Fruit fly (Drosophila melanogaster): ENCODE data around the gene Bdbt.
A peak's percentile ranks its signal among the peaks of the same experiment; 100 is the strongest.

Gene Bdbt

dm6 chr3R:21107907-21108591 lies 10.6 kb downstream of the Bdbt start, which contains the start of the genes Sec15 and rtet (continued):
- no peak for TF ChIP-seq Eip74EF (GFP tag; optimal IDR thresholded peaks at IDR 0.05)
- TF ChIP-seq crc (GFP tag; optimal IDR thresholded peaks at IDR 0.05): no peak
- no peak for TF ChIP-seq Spps (tag; optimal IDR thresholded peaks at IDR 0.05)
- peak; percentile 45 for TF ChIP-seq sob (GFP tag; IDR thresholded peaks at IDR 0.05)
- TF ChIP-seq CG7987 (GFP tag; optimal IDR thresholded peaks at IDR 0.05): no peak
- TF ChIP-seq cato (GFP tag; optimal IDR thresholded peaks at IDR 0.05; ENCODE audit: borderline replicate concordance): no peak
- TF ChIP-seq sim (GFP tag; IDR thresholded peaks at IDR 0.05): no peak
- no peak for TF ChIP-seq cg (GFP tag; optimal IDR thresholded peaks at IDR 0.05)
- TF ChIP-seq CG13123 (GFP tag; optimal IDR thresholded peaks at IDR 0.05): no peak
- peak; percentile 15 for TF ChIP-seq CG1602 (GFP tag; optimal IDR thresholded peaks at IDR 0.05)
- no peak for TF ChIP-seq CG7372 (GFP tag; IDR thresholded peaks at IDR 0.05)
- TF ChIP-seq CG3995 (GFP tag; optimal IDR thresholded peaks at IDR 0.05): no peak
- peak; percentile 17 for TF ChIP-seq Ets97D (GFP tag; optimal IDR thresholded peaks at IDR 0.05)
- peak; percentile 60 for TF ChIP-seq Hr3 (GFP tag; optimal IDR thresholded peaks at IDR 0.05)
- peak; percentile 62 for TF ChIP-seq ara (GFP tag; IDR thresholded peaks at IDR 0.05)
- TF ChIP-seq gsb-n (tag; optimal IDR thresholded peaks at IDR 0.05): no peak
- peak; percentile 92 for TF ChIP-seq sd (tag; optimal IDR thresholded peaks at IDR 0.05)
- TF ChIP-seq gcm2 (GFP tag; optimal IDR thresholded peaks at IDR 0.05): no peak
- no peak for TF ChIP-seq CG17912 (GFP tag; optimal IDR thresholded peaks at IDR 0.05)
- no peak for TF ChIP-seq ham (GFP tag; IDR thresholded peaks at IDR 0.05)
- TF ChIP-seq CG5180 (GFP tag; optimal IDR thresholded peaks at IDR 0.05): no peak
- peak; percentile 49 for TF ChIP-seq fd96Cb (tag; optimal IDR thresholded peaks at IDR 0.05)
- peak; percentile 18; the same call in 1 of the 2 replicates for TF ChIP-seq CG17328 (GFP tag; IDR thresholded peaks at IDR 0.05)
- TF ChIP-seq odd (GFP tag; optimal IDR thresholded peaks at IDR 0.05): no peak
- no peak for TF ChIP-seq Lhr (GFP tag; optimal IDR thresholded peaks at IDR 0.05)
- TF ChIP-seq MESR4 (GFP tag; optimal IDR thresholded peaks at IDR 0.05): peak; percentile 4
- no peak for TF ChIP-seq corto (GFP tag; optimal IDR thresholded peaks at IDR 0.05)
- TF ChIP-seq CG17612 (GFP tag; IDR thresholded peaks at IDR 0.05): no peak
- TF ChIP-seq E2f1 (GFP tag; IDR thresholded peaks at IDR 0.05): peak; percentile 46; the same call in 1 of the 2 replicates
- peak; percentile 66 for TF ChIP-seq exex (tag; optimal IDR thresholded peaks at IDR 0.05)
- peak; percentile 48; the same call in 1 of the 2 replicates for TF ChIP-seq CG3847 (GFP tag; IDR thresholded peaks at IDR 0.05)
- TF ChIP-seq esg (GFP tag; conservative IDR thresholded peaks at IDR 0.05): no peak
- no peak for TF ChIP-seq disco-r (GFP tag; optimal IDR thresholded peaks at IDR 0.05)
- TF ChIP-seq hth (optimal IDR thresholded peaks at IDR 0.05): no peak
- TF ChIP-seq wek (GFP tag; optimal IDR thresholded peaks at IDR 0.05): peak; percentile 4
- no peak for TF ChIP-seq CG11695 (GFP tag; IDR thresholded peaks at IDR 0.05)
- TF ChIP-seq chn (GFP tag; optimal IDR thresholded peaks at IDR 0.05): peak; percentile 15
- TF ChIP-seq gem (tag; optimal IDR thresholded peaks at IDR 0.05): peak; percentile 80
- TF ChIP-seq bigmax (GFP tag; optimal IDR thresholded peaks at IDR 0.05): no peak
- no peak for TF ChIP-seq CG12744 (GFP tag; optimal IDR thresholded peaks at IDR 0.05)
- TF ChIP-seq Aef1 (GFP tag; IDR thresholded peaks at IDR 0.05): no peak
- TF ChIP-seq CG6689 (GFP tag; IDR thresholded peaks at IDR 0.05): no peak
- TF ChIP-seq mirr (GFP tag; optimal IDR thresholded peaks at IDR 0.05): peak; percentile 47
- no peak for TF ChIP-seq CG3163 (GFP tag; optimal IDR thresholded peaks at IDR 0.05)
- TF ChIP-seq jumu (GFP tag; optimal IDR thresholded peaks at IDR 0.05): no peak
- no peak for TF ChIP-seq CG10147 (GFP tag; optimal IDR thresholded peaks at IDR 0.05)
- no peak for TF ChIP-seq seq (GFP tag; IDR thresholded peaks at IDR 0.05)
- TF ChIP-seq CG7839 (tag; optimal IDR thresholded peaks at IDR 0.05): no peak
- TF ChIP-seq CG9727 (GFP tag; optimal IDR thresholded peaks at IDR 0.05): peak; percentile 79
- TF ChIP-seq Dek (tag; optimal IDR thresholded peaks at IDR 0.05): peak; percentile 3
